Worm (Caenorhabditis elegans) whole organism, L1 larva: ENCODE measurements around the gene srh-44.

Experiments
- aly-2 ChIP-seq: fragments of 150-350 bp; optimal IDR thresholded peaks from 2 replicates; lab custom pipeline; 2014; ENCODE audit warnings: missing biosample characterization, missing genetic modification characterization
- egl-27 ChIP-seq, 2 experiments: fragments of 150-350 bp in 1 of 2; sonication (generic microtip); optimal IDR thresholded peaks; 3 replicates each; lab custom pipeline; 2017 to 2018; ENCODE audit warnings: missing biosample characterization in 2 of 2, missing genetic modification characterization in 2 of 2, missing genetic modification reagents in 2 of 2
- fkh-10 ChIP-seq: sonication (generic microtip); optimal IDR thresholded peaks from 2 replicates; lab custom pipeline; 2017; ENCODE audit warnings: missing biosample characterization, missing genetic modification reagents, missing genetic modification characterization
- jun-1 ChIP-seq: fragments of 150-350 bp; optimal IDR thresholded peaks from 2 replicates; lab custom pipeline; 2014; ENCODE audit warnings: missing biosample characterization, missing genetic modification reagents, missing genetic modification characterization
- lir-3 ChIP-seq: sonication (generic microtip); optimal IDR thresholded peaks from 2 replicates; lab custom pipeline; 2016; ENCODE audit warnings: mild to moderate bottlenecking, missing genetic modification characterization, moderate library complexity, missing compliant biosample characterization; ENCODE audit not compliant: poor library complexity
- nhr-77 ChIP-seq: fragments of 150-350 bp; optimal IDR thresholded peaks from 2 replicates; lab custom pipeline; 2014; ENCODE audit warnings: missing biosample characterization, missing genetic modification characterization
- unc-130 ChIP-seq: fragments of 150-350 bp; optimal IDR thresholded peaks from 2 replicates; lab custom pipeline; 2017; ENCODE audit warnings: missing biosample characterization, missing genetic modification characterization, inconsistent platforms
- unc-62 ChIP-seq: fragments of 150-350 bp; optimal IDR thresholded peaks from 2 replicates; lab custom pipeline; 2014; ENCODE audit warnings: missing biosample characterization, missing genetic modification reagents, missing genetic modification characterization
- ztf-11 ChIP-seq, 2 experiments: sonication (generic microtip); optimal IDR thresholded peaks; 2 replicates each; lab custom pipeline; 2016 to 2017; ENCODE audit warnings: missing genetic modification characterization in 2 of 2, missing biosample characterization in 1 of 2, missing compliant biosample characterization in 1 of 2

ce11 chrII:11485200-11485599 is 29.7 kb upstream of the srh-44 start, which contains the start of gene twk-5:
- no peak for TF ChIP-seq unc-62
- TF ChIP-seq jun-1 (tag; lab: Kevin White, UChicago) = no peak
- no peak for TF ChIP-seq egl-27 (tag; optimal IDR thresholded peaks at IDR 0.05; lab: Kevin White, UChicago)
- no peak for TF ChIP-seq ztf-11 (tag; optimal IDR thresholded peaks at IDR 0.05; lab: Kevin White, UChicago)
- TF ChIP-seq nhr-77 (tag; lab: Kevin White, UChicago) = no peak
- TF ChIP-seq lir-3 = no peak
- TF ChIP-seq unc-130 = no peak
- no peak for TF ChIP-seq fkh-10 (GFP tag; lab: Kevin White, UChicago)
- no peak for TF ChIP-seq aly-2 (tag; lab: Kevin White, UChicago)
